Fruit fly (Drosophila melanogaster) whole organism, embryonic: Measurements from ENCODE around the gene RpL5.

Source experiments
- Bteb2 ChIP-seq: fragments of 200-800 bp; sonication (Bioruptor generic); optimal IDR thresholded peaks from 2 replicates; lab custom pipeline; 2016; ENCODE audit warnings: missing biosample characterization, missing genetic modification characterization
- CG10147 ChIP-seq: fragments of 200-800 bp; sonication (Bioruptor generic); optimal IDR thresholded peaks from 2 replicates; lab custom pipeline; 2019; ENCODE audit warnings: missing biosample characterization, mild to moderate bottlenecking, missing genetic modification characterization, moderate library complexity
- CG10366 ChIP-seq: fragments of 200-800 bp; sonication (Bioruptor generic); IDR thresholded peaks from 2 replicates; pipeline ENCODE4 v1.3.6; 2022; ENCODE audit warnings: missing biosample characterization, missing genetic modification characterization
- CG10959 ChIP-seq: fragments of 200-800 bp; sonication (Bioruptor generic); IDR thresholded peaks from 2 replicates; pipeline ENCODE4 v1.3.6; 2022; ENCODE audit warnings: missing biosample characterization, missing genetic modification characterization
- CG11456 ChIP-seq: fragments of 200-800 bp; sonication (Bioruptor generic); IDR thresholded peaks from 3 replicates; pipeline ENCODE4 v1.3.6; 2022; ENCODE audit warnings: missing biosample characterization, missing genetic modification characterization
- CG12155 ChIP-seq: fragments of 200-800 bp; sonication (Bioruptor generic); optimal IDR thresholded peaks from 3 replicates; lab custom pipeline; 2016; ENCODE audit warnings: missing biosample characterization, missing genetic modification characterization
- CG12299 ChIP-seq: fragments of 200-800 bp; sonication (Bioruptor generic); optimal IDR thresholded peaks from 2 replicates; lab custom pipeline; 2018; ENCODE audit warnings: missing biosample characterization, mild to moderate bottlenecking, missing genetic modification characterization
- CG13123 ChIP-seq: fragments of 200-800 bp; sonication (Bioruptor generic); optimal IDR thresholded peaks from 2 replicates; lab custom pipeline; 2016; ENCODE audit warnings: missing biosample characterization, missing genetic modification characterization
- CG13287 ChIP-seq: fragments of 200-800 bp; sonication (Bioruptor generic); IDR thresholded peaks from 2 replicates; pipeline ENCODE4 v1.3.6; 2022; ENCODE audit warnings: missing biosample characterization, missing genetic modification characterization; ENCODE audit not compliant: partially characterized antibody
- CG14014 ChIP-seq: fragments of 200-800 bp; sonication (Bioruptor generic); IDR thresholded peaks from 2 replicates; pipeline ENCODE4 v1.3.6; 2022; ENCODE audit warnings: missing biosample characterization, missing genetic modification characterization
- CG14441 ChIP-seq: fragments of 200-800 bp; sonication (Bioruptor generic); IDR thresholded peaks from 2 replicates; pipeline ENCODE4 v1.3.6; 2022; ENCODE audit warnings: missing biosample characterization, missing genetic modification characterization
- CG14710 ChIP-seq: fragments of 200-800 bp; sonication (Bioruptor generic); optimal IDR thresholded peaks from 3 replicates; lab custom pipeline; 2019; ENCODE audit warnings: missing biosample characterization, mild to moderate bottlenecking, missing genetic modification characterization, moderate library complexity
- CG15073 ChIP-seq: fragments of 200-800 bp; sonication (Bioruptor generic); optimal IDR thresholded peaks from 2 replicates; lab custom pipeline; 2016; ENCODE audit warnings: missing biosample characterization, missing genetic modification characterization
- CG15601 ChIP-seq: fragments of 200-800 bp; sonication (Bioruptor generic); optimal IDR thresholded peaks from 3 replicates; lab custom pipeline; 2019; ENCODE audit warnings: missing biosample characterization, mild to moderate bottlenecking, missing genetic modification characterization, moderate library complexity
- CG17612 ChIP-seq: fragments of 200-800 bp; sonication (Bioruptor generic); IDR thresholded peaks from 2 replicates; pipeline ENCODE4 v1.3.6; 2022; ENCODE audit warnings: missing biosample characterization, missing genetic modification characterization
- CG18476 ChIP-seq: fragments of 200-800 bp; sonication (Bioruptor generic); optimal IDR thresholded peaks from 2 replicates; lab custom pipeline; 2016; ENCODE audit warnings: missing biosample characterization, mild to moderate bottlenecking, missing genetic modification characterization
- CG2129 ChIP-seq: fragments of 200-800 bp; sonication (Bioruptor generic); IDR thresholded peaks from 2 replicates; pipeline ENCODE4 v1.3.6; 2022; ENCODE audit warnings: missing biosample characterization, missing genetic modification characterization; ENCODE audit not compliant: partially characterized antibody
- CG2712 ChIP-seq: fragments of 200-800 bp; optimal IDR thresholded peaks from 3 replicates; lab custom pipeline; 2019; ENCODE audit warnings: missing biosample characterization, mild to moderate bottlenecking, missing genetic modification characterization, moderate library complexity
- CG3407 ChIP-seq: fragments of 200-800 bp; sonication (Bioruptor generic); optimal IDR thresholded peaks from 2 replicates; lab custom pipeline; 2018; ENCODE audit warnings: missing biosample characterization, mild to moderate bottlenecking, missing genetic modification characterization
- CG34376 ChIP-seq: fragments of 200-800 bp; sonication (Bioruptor generic); optimal IDR thresholded peaks from 2 replicates; lab custom pipeline; 2018; ENCODE audit warnings: missing biosample characterization, mild to moderate bottlenecking, missing genetic modification characterization
- CG4707 ChIP-seq: fragments of 200-800 bp; sonication (Bioruptor generic); optimal IDR thresholded peaks from 2 replicates; lab custom pipeline; 2018; ENCODE audit warnings: missing biosample characterization, mild to moderate bottlenecking, missing genetic modification characterization, moderate library complexity
- CG4820 ChIP-seq: fragments of 200-800 bp; sonication (Bioruptor generic); optimal IDR thresholded peaks from 3 replicates; lab custom pipeline; 2016; ENCODE audit warnings: missing biosample characterization, missing genetic modification characterization
- CG8281 ChIP-seq: fragments of 200-800 bp; sonication (Bioruptor generic); optimal IDR thresholded peaks from 2 replicates; lab custom pipeline; 2018; ENCODE audit warnings: missing biosample characterization, mild to moderate bottlenecking, missing genetic modification characterization, moderate library complexity
- CG8388 ChIP-seq: fragments of 200-800 bp; sonication (Bioruptor generic); optimal IDR thresholded peaks from 2 replicates; lab custom pipeline; 2019; ENCODE audit warnings: missing biosample characterization, mild to moderate bottlenecking, missing genetic modification characterization, moderate library complexity
- CG8765 ChIP-seq: fragments of 200-800 bp; sonication (Bioruptor generic); IDR thresholded peaks from 2 replicates; pipeline ENCODE4 v1.3.6; 2022; ENCODE audit warnings: missing biosample characterization, missing genetic modification characterization
- D19A ChIP-seq: fragments of 200-800 bp; optimal IDR thresholded peaks from 3 replicates; lab custom pipeline; 2019; ENCODE audit warnings: missing biosample characterization, mild to moderate bottlenecking, missing genetic modification characterization, moderate library complexity
- E2f2 ChIP-seq: fragments of 200-800 bp; sonication (Bioruptor generic); IDR thresholded peaks from 2 replicates; pipeline ENCODE4 v1.3.6; 2022; ENCODE audit warnings: missing biosample characterization, missing genetic modification characterization
- Gsc ChIP-seq: fragments of 200-800 bp; sonication (Bioruptor generic); IDR thresholded peaks from 2 replicates; pipeline ENCODE4 v1.3.6; 2022; ENCODE audit warnings: missing biosample characterization, missing genetic modification characterization
- Gug ChIP-seq: fragments of 200-800 bp; sonication (Bioruptor generic); IDR thresholded peaks from 4 replicates; pipeline ENCODE4 v1.3.6; 2022; ENCODE audit warnings: missing biosample characterization, missing genetic modification characterization
- Hey ChIP-seq: fragments of 200-800 bp; sonication (Bioruptor generic); optimal IDR thresholded peaks from 3 replicates; lab custom pipeline; 2018; ENCODE audit warnings: missing biosample characterization, mild to moderate bottlenecking, missing genetic modification characterization
- Jarid2 ChIP-seq: fragments of 200-800 bp; sonication (Bioruptor generic); optimal IDR thresholded peaks from 3 replicates; lab custom pipeline; 2017; ENCODE audit warnings: mild to moderate bottlenecking, missing biosample characterization, missing genetic modification reagents, missing genetic modification characterization
- MBD-R2 ChIP-seq: fragments of 200-800 bp; sonication (Bioruptor generic); IDR thresholded peaks from 2 replicates; pipeline ENCODE4 v1.3.6; 2022; ENCODE audit warnings: missing biosample characterization, missing genetic modification characterization
- Nf-YB ChIP-seq: fragments of 200-800 bp; sonication (Bioruptor generic); optimal IDR thresholded peaks from 3 replicates; lab custom pipeline; 2019; ENCODE audit warnings: missing biosample characterization, mild to moderate bottlenecking, missing genetic modification characterization, moderate library complexity
- Sin3A ChIP-seq: fragments of >200 bp; optimal IDR thresholded peaks from 2 replicates; lab custom pipeline; 2018
- Sry-δ ChIP-seq: fragments of 200-800 bp; sonication (Bioruptor generic); optimal IDR thresholded peaks from 2 replicates; lab custom pipeline; 2016; ENCODE audit warnings: missing biosample characterization, missing genetic modification characterization
- YL-1 ChIP-seq: fragments of 200-800 bp; sonication (Bioruptor generic); optimal IDR thresholded peaks from 3 replicates; lab custom pipeline; 2017; ENCODE audit warnings: missing biosample characterization, mild to moderate bottlenecking, missing genetic modification characterization
- bab2 ChIP-seq: fragments of 200-800 bp; sonication (Bioruptor generic); optimal IDR thresholded peaks from 2 replicates; lab custom pipeline; 2016; ENCODE audit warnings: missing biosample characterization, missing genetic modification characterization
- cwo ChIP-seq: fragments of 200-800 bp; sonication (Bioruptor generic); optimal IDR thresholded peaks from 3 replicates; lab custom pipeline; 2017; ENCODE audit warnings: missing biosample characterization, missing genetic modification characterization, mild to moderate bottlenecking, moderate library complexity, missing genetic modification reagents
- exex ChIP-seq: fragments of 200-800 bp; sonication (Bioruptor generic); optimal IDR thresholded peaks from 4 replicates; lab custom pipeline; 2018; ENCODE audit warnings: missing biosample characterization, mild to moderate bottlenecking, missing genetic modification characterization, moderate library complexity
- gce ChIP-seq: fragments of 200-800 bp; sonication (Bioruptor generic); IDR thresholded peaks from 3 replicates; pipeline ENCODE4 v1.3.6; 2022; ENCODE audit warnings: missing biosample characterization, missing genetic modification characterization
- gem ChIP-seq: fragments of 200-800 bp; sonication (Bioruptor generic); optimal IDR thresholded peaks from 2 replicates; lab custom pipeline; 2019; ENCODE audit warnings: missing biosample characterization, mild to moderate bottlenecking, missing genetic modification characterization, moderate library complexity
- gsb-n ChIP-seq: fragments of 200-800 bp; sonication (Bioruptor generic); optimal IDR thresholded peaks from 3 replicates; lab custom pipeline; 2018; ENCODE audit warnings: missing biosample characterization, mild to moderate bottlenecking, missing genetic modification characterization
- maf-S ChIP-seq: fragments of 200-800 bp; sonication (Bioruptor generic); optimal IDR thresholded peaks from 2 replicates; lab custom pipeline; 2016; ENCODE audit warnings: missing biosample characterization, missing genetic modification characterization
- otp ChIP-seq: fragments of 200-800 bp; sonication (Bioruptor generic); IDR thresholded peaks from 3 replicates; pipeline ENCODE4, ENCODE4 v1.3.6; 2022; ENCODE audit warnings: missing biosample characterization, missing genetic modification characterization
- psq ChIP-seq: fragments of 200-800 bp; sonication (Bioruptor generic); optimal IDR thresholded peaks from 2 replicates; lab custom pipeline; 2017; ENCODE audit warnings: missing biosample characterization, missing genetic modification characterization
- pum ChIP-seq: fragments of 200-800 bp; sonication (Bioruptor generic); optimal IDR thresholded peaks from 2 replicates; lab custom pipeline; 2016; ENCODE audit warnings: missing biosample characterization, missing genetic modification characterization
- run ChIP-seq: fragments of 200-800 bp; sonication (Bioruptor generic); optimal IDR thresholded peaks from 3 replicates; lab custom pipeline; 2018; ENCODE audit warnings: missing biosample characterization, mild to moderate bottlenecking, missing genetic modification characterization
- sc ChIP-seq, 3 experiments: fragments of >200 bp in 2 of 3; fragments of 200-800 bp in 1 of 3; sonication (Bioruptor generic) in 1 of 3; optimal IDR thresholded peaks; 2 replicates in 2 of 3; 3 replicates in 1 of 3; lab custom pipeline; 2017; ENCODE audit warnings: mild to moderate bottlenecking in 1 of 3, missing biosample characterization in 1 of 3, missing genetic modification characterization in 1 of 3, missing genetic modification reagents in 1 of 3
- sens ChIP-seq: fragments of 200-800 bp; sonication (Bioruptor generic); peaks from one replicate; lab custom pipeline; 2016; ENCODE audit warnings: missing biosample characterization, missing genetic modification characterization
- trh ChIP-seq: fragments of 200-800 bp; sonication (Bioruptor generic); optimal IDR thresholded peaks from 2 replicates; lab custom pipeline; 2016; ENCODE audit warnings: missing biosample characterization, missing genetic modification characterization
- unc-4 ChIP-seq: fragments of 200-800 bp; sonication (Bioruptor generic); IDR thresholded peaks from 2 replicates; pipeline ENCODE4 v1.3.6; 2022; ENCODE audit warnings: missing biosample characterization, missing genetic modification characterization; ENCODE audit not compliant: partially characterized antibody

RpL5 gene

DNA sequence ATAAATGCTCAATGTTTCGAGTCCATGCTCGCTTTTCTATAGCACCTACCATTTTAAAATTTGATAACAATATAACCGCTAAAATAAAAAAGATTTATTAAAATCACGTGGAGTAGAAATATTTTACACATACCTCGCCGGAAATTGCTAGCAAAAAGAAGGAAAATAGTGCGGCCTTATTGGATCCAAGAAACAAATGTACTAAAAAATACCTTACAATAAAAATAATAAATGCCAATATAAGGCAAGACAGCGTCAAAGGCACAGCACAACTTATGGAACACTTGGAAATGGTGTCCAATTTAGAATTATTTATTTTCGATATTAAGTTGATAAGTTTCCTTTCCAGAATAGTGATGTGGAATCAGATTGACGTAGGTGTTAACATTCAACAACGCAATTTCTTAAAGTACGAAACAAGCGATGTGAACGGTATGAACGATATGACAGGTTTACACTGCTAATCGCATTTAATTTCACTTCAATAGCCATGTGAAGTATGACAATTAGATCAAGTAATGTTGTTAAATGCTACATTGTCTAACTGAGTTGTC lies at the start of gene RpL5 (continued):
- no peak for TF ChIP-seq run (tag; lab: Kevin White, UChicago)
- TF ChIP-seq CG11456 = no peak; the same call in 2 of the 3 replicates
- TF ChIP-seq psq (GFP tag; lab: Kevin White, UChicago) = no peak
- TF ChIP-seq CG34376 = no peak
- peak; percentile 23 for TF ChIP-seq maf-S (GFP tag; lab: Kevin White, UChicago)
- no peak for TF ChIP-seq CG18476
- no peak for TF ChIP-seq CG14014 (GFP tag; lab: Robert Waterston, UW)
- no peak for TF ChIP-seq CG14441 (GFP tag; lab: Robert Waterston, UW)
- TF ChIP-seq MBD-R2 (GFP tag; lab: Robert Waterston, UW) = no peak; the same call in 1 of the 2 replicates
- TF ChIP-seq CG10366 (GFP tag; lab: Robert Waterston, UW) = peak; percentile 29; the same call in 1 of the 2 replicates
- no peak for TF ChIP-seq CG2129
- TF ChIP-seq exex (tag; lab: Kevin White, UChicago) = no peak
- TF ChIP-seq Gug (GFP tag; lab: Robert Waterston, UW) = no peak
- peak; percentile 13 for TF ChIP-seq Bteb2
- peak; percentile 79 for TF ChIP-seq sens (GFP tag; lab: Kevin White, UChicago)
- TF ChIP-seq unc-4 (GFP tag; lab: Robert Waterston, UW) = no peak
- TF ChIP-seq CG15073 (GFP tag; lab: Kevin White, UChicago) = no peak
- TF ChIP-seq CG8388 (GFP tag; lab: Kevin White, UChicago) = peak; percentile 19
- no peak for TF ChIP-seq D19A (tag; lab: Kevin White, UChicago)
- TF ChIP-seq Sin3A (lab: Kevin White, UChicago) = no peak
- no peak for TF ChIP-seq Nf-YB (GFP tag; lab: Kevin White, UChicago)
- TF ChIP-seq gsb-n = no peak
- TF ChIP-seq gce (GFP tag; lab: Robert Waterston, UW) = no peak
- peak; percentile 44 for TF ChIP-seq gem
- peak; percentile 51 for TF ChIP-seq CG14710 (tag; lab: Kevin White, UChicago)
- no peak for TF ChIP-seq CG13287
- no peak for TF ChIP-seq CG4707 (GFP tag; lab: Kevin White, UChicago)
- no peak for TF ChIP-seq CG17612 (GFP tag; lab: Robert Waterston, UW)
- TF ChIP-seq trh (GFP tag; lab: Kevin White, UChicago) = no peak
- TF ChIP-seq CG10959 (GFP tag; lab: Robert Waterston, UW) = no peak
- TF ChIP-seq CG2712 (tag; lab: Kevin White, UChicago) = peak; percentile 42
- TF ChIP-seq Jarid2 (GFP tag; lab: Kevin White, UChicago) = no peak
- TF ChIP-seq CG8765 = no peak
- no peak for TF ChIP-seq Hey (tag; lab: Kevin White, UChicago)
- TF ChIP-seq YL-1 (GFP tag; lab: Kevin White, UChicago) = peak; percentile 68
- no peak for TF ChIP-seq CG10147 (GFP tag; lab: Kevin White, UChicago)
- no peak for TF ChIP-seq CG12155
- TF ChIP-seq cwo (GFP tag; lab: Kevin White, UChicago) = no peak
- peak; percentile 37 for TF ChIP-seq Sry-δ (GFP tag; lab: Kevin White, UChicago)
- no peak for TF ChIP-seq otp (GFP tag; lab: Robert Waterston, UW)
- TF ChIP-seq CG15601 = no peak
- no peak for TF ChIP-seq sc (optimal IDR thresholded peaks at IDR 0.05; lab: Kevin White, UChicago)
- TF ChIP-seq sc (GFP tag; optimal IDR thresholded peaks at IDR 0.05; lab: Kevin White, UChicago) = no peak
- TF ChIP-seq CG13123 (GFP tag; lab: Kevin White, UChicago) = no peak
- no peak for TF ChIP-seq CG8281 (tag; lab: Kevin White, UChicago)
- TF ChIP-seq E2f2 (GFP tag; lab: Robert Waterston, UW) = no peak
- TF ChIP-seq CG4820 (GFP tag; lab: Kevin White, UChicago) = peak; percentile 67
- no peak for TF ChIP-seq Gsc (GFP tag; lab: Robert Waterston, UW)
- no peak for TF ChIP-seq bab2 (GFP tag; lab: Kevin White, UChicago)
- no peak for TF ChIP-seq pum (GFP tag; lab: Kevin White, UChicago)
- TF ChIP-seq CG12299 (tag; lab: Kevin White, UChicago) = no peak
- no peak for TF ChIP-seq CG3407 (GFP tag; lab: Kevin White, UChicago)
